Fruit fly (Drosophila melanogaster) whole organism, embryonic: ENCODE measurements around the gene CG4896.
A peak's percentile ranks its signal among the peaks of the same experiment; 100 is the strongest.

Experiments
- Bdp1 ChIP-seq: fragments of 200-800 bp; sonication (Bioruptor generic); optimal IDR thresholded peaks from 3 replicates; lab custom pipeline; 2016; ENCODE audit warnings: missing biosample characterization, missing genetic modification characterization
- CG10431 ChIP-seq: fragments of 200-800 bp; sonication (Bioruptor generic); optimal IDR thresholded peaks from 3 replicates; lab custom pipeline; 2018; ENCODE audit warnings: missing biosample characterization, mild to moderate bottlenecking, missing genetic modification characterization
- CG12071 ChIP-seq: fragments of 200-800 bp; sonication (Bioruptor generic); optimal IDR thresholded peaks from 3 replicates; lab custom pipeline; 2018; ENCODE audit warnings: missing biosample characterization, mild to moderate bottlenecking, missing genetic modification characterization
- CG12299 ChIP-seq: fragments of 200-800 bp; sonication (Bioruptor generic); optimal IDR thresholded peaks from 2 replicates; lab custom pipeline; 2018; ENCODE audit warnings: missing biosample characterization, mild to moderate bottlenecking, missing genetic modification characterization
- CG1233 ChIP-seq: fragments of 200-800 bp; sonication (Bioruptor generic); optimal IDR thresholded peaks from 4 replicates; lab custom pipeline; 2018; ENCODE audit warnings: missing biosample characterization, mild to moderate bottlenecking, missing genetic modification characterization
- CG13123 ChIP-seq: fragments of 200-800 bp; sonication (Bioruptor generic); optimal IDR thresholded peaks from 2 replicates; lab custom pipeline; 2016; ENCODE audit warnings: missing biosample characterization, missing genetic modification characterization
- CG15011 ChIP-seq: fragments of 200-800 bp; sonication (Bioruptor generic); optimal IDR thresholded peaks from 3 replicates; lab custom pipeline; 2018; ENCODE audit warnings: missing biosample characterization, mild to moderate bottlenecking, missing genetic modification characterization
- CG18619 ChIP-seq: fragments of 200-800 bp; sonication (Bioruptor generic); optimal IDR thresholded peaks from 3 replicates; lab custom pipeline; 2017; ENCODE audit warnings: missing biosample characterization, mild to moderate bottlenecking, missing genetic modification characterization
- CG2116 ChIP-seq: fragments of 200-800 bp; sonication (Bioruptor generic); optimal IDR thresholded peaks from 3 replicates; lab custom pipeline; 2018; ENCODE audit warnings: missing biosample characterization, mild to moderate bottlenecking, missing genetic modification characterization
- CG2678 ChIP-seq: fragments of 200-800 bp; sonication (Bioruptor generic); optimal IDR thresholded peaks from 3 replicates; lab custom pipeline; 2019; ENCODE audit warnings: missing biosample characterization, mild to moderate bottlenecking, missing genetic modification characterization, moderate library complexity
- CG31224 ChIP-seq: fragments of 200-800 bp; sonication (Bioruptor generic); IDR thresholded peaks from 2 replicates; pipeline ENCODE4 v1.3.6; 2022; ENCODE audit warnings: missing biosample characterization, missing genetic modification characterization
- CG3838 ChIP-seq: fragments of 200-800 bp; sonication (Bioruptor generic); optimal IDR thresholded peaks from 3 replicates; lab custom pipeline; 2016; ENCODE audit warnings: missing biosample characterization, missing genetic modification characterization
- CG3995 ChIP-seq: fragments of 200-800 bp; sonication (Bioruptor generic); optimal IDR thresholded peaks from 3 replicates; lab custom pipeline; 2016; ENCODE audit warnings: missing biosample characterization, missing genetic modification characterization
- CG6272 ChIP-seq: fragments of 200-800 bp; sonication (Bioruptor generic); IDR thresholded peaks from 2 replicates; pipeline ENCODE4 v1.3.6; 2022; ENCODE audit warnings: missing biosample characterization, missing genetic modification characterization
- CG6683 ChIP-seq: fragments of 200-800 bp; sonication (Bioruptor generic); optimal IDR thresholded peaks from 2 replicates; lab custom pipeline; 2017; ENCODE audit warnings: missing biosample characterization, mild to moderate bottlenecking, missing genetic modification characterization, missing genetic modification reagents
- CG6791 ChIP-seq: fragments of 200-800 bp; sonication (Bioruptor generic); IDR thresholded peaks from 3 replicates; pipeline ENCODE4 v1.3.6; 2022; ENCODE audit warnings: missing biosample characterization, missing genetic modification characterization; ENCODE audit not compliant: partially characterized antibody
- CG6854 ChIP-seq: fragments of 200-800 bp; sonication (Bioruptor generic); optimal IDR thresholded peaks from 3 replicates; lab custom pipeline; 2017; ENCODE audit warnings: missing biosample characterization, mild to moderate bottlenecking, missing genetic modification characterization
- CrebB ChIP-seq: fragments of 200-800 bp; sonication (Bioruptor generic); optimal IDR thresholded peaks from 3 replicates; lab custom pipeline; 2018; ENCODE audit warnings: missing biosample characterization, mild to moderate bottlenecking, missing genetic modification characterization
- E2f2 ChIP-seq: fragments of 200-800 bp; sonication (Bioruptor generic); IDR thresholded peaks from 2 replicates; pipeline ENCODE4 v1.3.6; 2022; ENCODE audit warnings: missing biosample characterization, missing genetic modification characterization
- H15 ChIP-seq: fragments of 200-800 bp; sonication (Bioruptor generic); IDR thresholded peaks from 3 replicates; pipeline ENCODE4 v1.3.6; 2022; ENCODE audit warnings: missing biosample characterization, missing genetic modification characterization
- HLHmδ ChIP-seq: fragments of 200-800 bp; sonication (Bioruptor generic); optimal IDR thresholded peaks from 2 replicates; lab custom pipeline; 2018; ENCODE audit warnings: missing biosample characterization, mild to moderate bottlenecking, missing genetic modification characterization, moderate library complexity
- Kr ChIP-seq: fragments of 200-800 bp; sonication (Bioruptor generic); optimal IDR thresholded peaks from 2 replicates; lab custom pipeline; 2017; ENCODE audit warnings: missing biosample characterization, mild to moderate bottlenecking, missing genetic modification characterization
- Mad ChIP-seq: fragments of 200-800 bp; sonication (Bioruptor generic); optimal IDR thresholded peaks from 2 replicates; lab custom pipeline; 2016; ENCODE audit warnings: missing biosample characterization, missing genetic modification characterization
- NC2β ChIP-seq: fragments of 200-800 bp; sonication (Bioruptor generic); optimal IDR thresholded peaks from 2 replicates; lab custom pipeline; 2016; ENCODE audit warnings: missing biosample characterization, missing genetic modification characterization
- Side ChIP-seq: fragments of 200-800 bp; sonication (Bioruptor generic); optimal IDR thresholded peaks from 2 replicates; lab custom pipeline; 2016; ENCODE audit warnings: missing biosample characterization, missing genetic modification characterization
- Ssrp ChIP-seq: fragments of 200-800 bp; sonication (Bioruptor generic); optimal IDR thresholded peaks from 2 replicates; lab custom pipeline; 2018; ENCODE audit warnings: missing biosample characterization, mild to moderate bottlenecking, missing genetic modification characterization, moderate library complexity
- Xrp1 ChIP-seq: fragments of 200-800 bp; sonication (Bioruptor generic); IDR thresholded peaks from 2 replicates; pipeline ENCODE4 v1.3.6; 2022; ENCODE audit warnings: missing biosample characterization, missing genetic modification characterization
- abd-A ChIP-seq: fragments of 200-800 bp; sonication (Bioruptor generic); optimal IDR thresholded peaks from 3 replicates; lab custom pipeline; 2019; ENCODE audit warnings: missing biosample characterization, mild to moderate bottlenecking, missing genetic modification characterization, moderate library complexity
- cato ChIP-seq: fragments of 200-800 bp; sonication (Bioruptor generic); optimal IDR thresholded peaks from 2 replicates; lab custom pipeline; 2016; ENCODE audit warnings: missing biosample characterization, missing genetic modification characterization, borderline replicate concordance
- chn ChIP-seq: fragments of 200-800 bp; sonication (Bioruptor generic); optimal IDR thresholded peaks from 2 replicates; lab custom pipeline; 2016; ENCODE audit warnings: missing biosample characterization, missing genetic modification characterization
- corto ChIP-seq: fragments of 200-800 bp; sonication (Bioruptor generic); optimal IDR thresholded peaks from 2 replicates; lab custom pipeline; 2016; ENCODE audit warnings: missing biosample characterization, mild to moderate bottlenecking, missing genetic modification characterization, moderate library complexity
- dan ChIP-seq: fragments of 200-800 bp; sonication (Bioruptor generic); IDR thresholded peaks from 2 replicates; pipeline ENCODE4 v1.3.6; 2022; ENCODE audit warnings: missing biosample characterization, missing genetic modification characterization
- dati ChIP-seq: fragments of 200-800 bp; sonication (Bioruptor generic); IDR thresholded peaks from 2 replicates; pipeline ENCODE4 v1.3.6; 2022; ENCODE audit warnings: missing biosample characterization, missing genetic modification characterization
- fd3F ChIP-seq: fragments of 200-800 bp; sonication (Bioruptor generic); optimal IDR thresholded peaks from 2 replicates; lab custom pipeline; 2018; ENCODE audit warnings: missing biosample characterization, mild to moderate bottlenecking, missing genetic modification characterization, moderate library complexity
- gsb-n ChIP-seq: fragments of 200-800 bp; sonication (Bioruptor generic); optimal IDR thresholded peaks from 3 replicates; lab custom pipeline; 2018; ENCODE audit warnings: missing biosample characterization, mild to moderate bottlenecking, missing genetic modification characterization
- jumu ChIP-seq: fragments of 200-800 bp; sonication (Bioruptor generic); optimal IDR thresholded peaks from 3 replicates; lab custom pipeline; 2016; ENCODE audit warnings: missing biosample characterization, missing genetic modification characterization
- klu ChIP-seq: fragments of 200-800 bp; sonication (Bioruptor generic); IDR thresholded peaks from 2 replicates; pipeline ENCODE4 v1.3.6; 2022; ENCODE audit warnings: missing biosample characterization, missing genetic modification characterization
- lbe ChIP-seq: fragments of 200-800 bp; sonication (Bioruptor generic); optimal IDR thresholded peaks from 2 replicates; lab custom pipeline; 2016; ENCODE audit warnings: missing biosample characterization, mild to moderate bottlenecking, missing genetic modification characterization
- luna ChIP-seq: fragments of 200-800 bp; sonication (Bioruptor generic); optimal IDR thresholded peaks from 2 replicates; lab custom pipeline; 2016; ENCODE audit warnings: missing biosample characterization, missing genetic modification characterization
- mld ChIP-seq: fragments of 200-800 bp; sonication (Bioruptor generic); IDR thresholded peaks from 3 replicates; pipeline ENCODE4 v1.3.6; 2022; ENCODE audit warnings: missing biosample characterization, missing genetic modification characterization; ENCODE audit not compliant: partially characterized antibody
- otp ChIP-seq: fragments of 200-800 bp; sonication (Bioruptor generic); IDR thresholded peaks from 3 replicates; pipeline ENCODE4, ENCODE4 v1.3.6; 2022; ENCODE audit warnings: missing biosample characterization, missing genetic modification characterization
- pita ChIP-seq: fragments of 200-800 bp; sonication (Bioruptor generic); optimal IDR thresholded peaks from 2 replicates; lab custom pipeline; 2017; ENCODE audit warnings: missing biosample characterization, mild to moderate bottlenecking, missing genetic modification characterization
- prd ChIP-seq, 3 experiments: fragments of >200 bp in 2 of 3; fragments of 200-800 bp in 1 of 3; sonication (Bioruptor generic) in 1 of 3; optimal IDR thresholded peaks in 2 of 3; IDR thresholded peaks in 1 of 3; 2 replicates in 2 of 3; 3 replicates in 1 of 3; pipeline versions ENCODE4 v1.3.6 to Lab custom; 2017 to 2022; ENCODE audit warnings: missing biosample characterization in 1 of 3, missing genetic modification characterization in 1 of 3
- sd ChIP-seq: fragments of 200-800 bp; sonication (Bioruptor generic); optimal IDR thresholded peaks from 3 replicates; lab custom pipeline; 2018; ENCODE audit warnings: missing biosample characterization, mild to moderate bottlenecking, missing genetic modification characterization, moderate library complexity
- seq ChIP-seq: fragments of 200-800 bp; sonication (Bioruptor generic); IDR thresholded peaks from 2 replicates; pipeline ENCODE4 v1.3.6; 2022; ENCODE audit warnings: missing biosample characterization, missing genetic modification characterization
- slou ChIP-seq: fragments of 200-800 bp; sonication (Bioruptor generic); optimal IDR thresholded peaks from 3 replicates; lab custom pipeline; 2016; ENCODE audit warnings: missing biosample characterization, missing genetic modification characterization
- tin ChIP-seq: fragments of 200-800 bp; sonication (Bioruptor generic); optimal IDR thresholded peaks from 3 replicates; lab custom pipeline; 2016; ENCODE audit warnings: missing biosample characterization, missing genetic modification characterization
- tio ChIP-seq: fragments of 200-800 bp; sonication (Bioruptor generic); optimal IDR thresholded peaks from 2 replicates; lab custom pipeline; 2017; ENCODE audit warnings: missing biosample characterization, missing genetic modification characterization, inconsistent platforms
- yki ChIP-seq: fragments of >200 bp; optimal IDR thresholded peaks from 3 replicates; lab custom pipeline; 2018

Gene CG4896

dm6 chr2L:1185642-1186497, 8.4 kb downstream of the CG4896 start, which contains the start of gene CG5001 (continued):
- peak; percentile 63 for TF ChIP-seq CG13123 (GFP tag; lab: Kevin White, UChicago)
- TF ChIP-seq CG3838 (GFP tag; lab: Kevin White, UChicago) = no peak
- TF ChIP-seq fd3F = peak; percentile 73
- no peak for TF ChIP-seq yki (lab: Kevin White, UChicago)
- peak; percentile 65 for TF ChIP-seq CG6272 (GFP tag; lab: Robert Waterston, UW)
- no peak for TF ChIP-seq CG15011 (GFP tag; lab: Kevin White, UChicago)
- peak; percentile 61 for TF ChIP-seq seq (GFP tag; lab: Robert Waterston, UW)
- TF ChIP-seq cato (GFP tag; lab: Kevin White, UChicago) = peak; percentile 54
- peak; percentile 65 for TF ChIP-seq slou
- no peak for TF ChIP-seq dati (GFP tag; lab: Robert Waterston, UW)
- no peak for TF ChIP-seq tio
- TF ChIP-seq CG12299 (tag; lab: Kevin White, UChicago) = peak; percentile 81
- TF ChIP-seq sd (tag; lab: Kevin White, UChicago) = peak; percentile 25
- TF ChIP-seq HLHmδ (GFP tag; lab: Kevin White, UChicago) = no peak
- peak; percentile 46 for TF ChIP-seq Mad (GFP tag; lab: Kevin White, UChicago)
- TF ChIP-seq jumu = peak; percentile 58
- TF ChIP-seq E2f2 (GFP tag; lab: Robert Waterston, UW) = peak; percentile 61
- TF ChIP-seq Kr = no peak
- peak; percentile 60 for TF ChIP-seq NC2β
- no peak for TF ChIP-seq lbe
- TF ChIP-seq pita (GFP tag; lab: Kevin White, UChicago) = no peak
- TF ChIP-seq luna = no peak
- peak; percentile 92 for TF ChIP-seq CG2678 (tag; lab: Kevin White, UChicago)
- TF ChIP-seq dan = no peak
- TF ChIP-seq CG18619 (GFP tag; lab: Kevin White, UChicago) = peak; percentile 64
- TF ChIP-seq CG3995 (GFP tag; lab: Kevin White, UChicago) = peak; percentile 30
- peak; percentile 93 for TF ChIP-seq Xrp1 (GFP tag; lab: Robert Waterston, UW)
- TF ChIP-seq CG6854 = peak; percentile 61
- TF ChIP-seq otp (GFP tag; lab: Robert Waterston, UW) = peak; percentile 76
- TF ChIP-seq prd (optimal IDR thresholded peaks at IDR 0.05; lab: Kevin White, UChicago) = no peak
- TF ChIP-seq prd (GFP tag; IDR thresholded peaks at IDR 0.05; lab: Robert Waterston, UW) = peak; percentile 86
- TF ChIP-seq Ssrp (tag; lab: Kevin White, UChicago) = peak; percentile 79
- TF ChIP-seq abd-A (tag; lab: Kevin White, UChicago) = no peak
- peak; percentile 97 for TF ChIP-seq CG10431 (GFP tag; lab: Kevin White, UChicago)
- TF ChIP-seq CG6683 = peak; percentile 83
- peak; percentile 69 for TF ChIP-seq CrebB (tag; lab: Kevin White, UChicago)
- peak; percentile 28 for TF ChIP-seq Bdp1 (GFP tag; lab: Kevin White, UChicago)
- TF ChIP-seq klu (GFP tag; lab: Robert Waterston, UW) = peak; percentile 82
- TF ChIP-seq CG12071 (GFP tag; lab: Kevin White, UChicago) = peak; percentile 80
- peak; percentile 8 for TF ChIP-seq CG2116
- peak; percentile 77 for TF ChIP-seq CG1233
- peak; percentile 56 for TF ChIP-seq Side (GFP tag; lab: Kevin White, UChicago)
- peak; percentile 88 for TF ChIP-seq gsb-n (tag; lab: Kevin White, UChicago)
- peak; percentile 83 for TF ChIP-seq H15
- peak; percentile 80 for TF ChIP-seq CG31224 (GFP tag; lab: Robert Waterston, UW)
- TF ChIP-seq CG6791 = no peak
- peak; percentile 79 for TF ChIP-seq tin
- peak; percentile 67 for TF ChIP-seq chn (GFP tag; lab: Kevin White, UChicago)
- no peak for TF ChIP-seq mld (GFP tag; lab: Robert Waterston, UW)
- no peak for TF ChIP-seq corto (GFP tag; lab: Kevin White, UChicago)
